Worm (Caenorhabditis elegans) whole organism, L4 larva: Measurements from ENCODE around the gene nlp-11.

Experiments
- D1046.2 ChIP-seq: fragments of 200-800 bp; sonication (Bioruptor generic); IDR thresholded peaks from 2 replicates; pipeline ENCODE4 v1.3.6; 2022; ENCODE audit warnings: missing genetic modification characterization, missing compliant biosample characterization
- F26F4.8 ChIP-seq: fragments of 200-800 bp; sonication (Bioruptor generic); conservative IDR thresholded peaks from 2 replicates; pipeline ENCODE4 v1.3.6; 2022; ENCODE audit warnings: missing genetic modification characterization, missing compliant biosample characterization
- ama-1 ChIP-seq: fragments of 150-350 bp; optimal IDR thresholded peaks from 2 replicates; lab custom pipeline; 2014; ENCODE audit warnings: inconsistent platforms, mixed read lengths
- fos-1 ChIP-seq: fragments of 150-350 bp; optimal IDR thresholded peaks from 2 replicates; lab custom pipeline; 2014; ENCODE audit warnings: missing biosample characterization, missing genetic modification characterization
- hlh-11 ChIP-seq: fragments of 200-800 bp; sonication (Bioruptor generic); optimal IDR thresholded peaks from 2 replicates; lab custom pipeline; 2018; ENCODE audit warnings: mild to moderate bottlenecking, missing genetic modification characterization, missing compliant biosample characterization
- mep-1 ChIP-seq: fragments of 150-350 bp; sonication (generic microtip); optimal IDR thresholded peaks from 3 replicates; lab custom pipeline; 2014; ENCODE audit warnings: missing biosample characterization, missing genetic modification characterization
- nhr-25 ChIP-seq: sonication (generic microtip); optimal IDR thresholded peaks from 2 replicates; lab custom pipeline; 2017; ENCODE audit warnings: missing genetic modification characterization, mild to moderate bottlenecking, missing compliant biosample characterization, antibody characterized with exemption, moderate library complexity, borderline replicate concordance; ENCODE audit not compliant: insufficient read depth
- nhr-6 ChIP-seq: fragments of 150-350 bp; optimal IDR thresholded peaks from 2 replicates; lab custom pipeline; 2014; ENCODE audit warnings: missing biosample characterization, missing genetic modification characterization
- snpc-4 ChIP-seq: fragments of 150-350 bp; optimal IDR thresholded peaks from 2 replicates; lab custom pipeline; 2014; ENCODE audit warnings: missing biosample characterization, missing genetic modification characterization
- zip-2 ChIP-seq: fragments of 150-350 bp; optimal IDR thresholded peaks from 2 replicates; lab custom pipeline; 2014; ENCODE audit warnings: missing biosample characterization, missing genetic modification characterization

- TF ChIP-seq hlh-11 (tag; lab: Kevin White, UChicago) (no peak), F26F4.8 (no peak), snpc-4 (tag; lab: Kevin White, UChicago) (no peak), zip-2 (tag; lab: Kevin White, UChicago) (no peak), nhr-6 (tag; lab: Kevin White, UChicago) (no peak), ama-1 (lab: Kevin White, UChicago) (no peak), fos-1 (tag; lab: Kevin White, UChicago) (no peak), D1046.2 (GFP tag; lab: Robert Waterston, UW) (no peak), mep-1 (no peak), nhr-25 (no peak)
Observed at ce11 chrII:9671308-9671707, 20.4 kb downstream of the nlp-11 start, which contains the start of gene ZK1320.7.
